Fruit fly (Drosophila melanogaster): Measurements from ENCODE around the gene nom.
A peak's percentile ranks its signal among the peaks of the same experiment; 100 is the strongest.

Gene nom

dm6 chr3R:8673803-8674234, 49.2 kb upstream of the nom start, which contains the start of gene mRpL19 (continued):
- TF ChIP-seq CG33557 (GFP tag; optimal IDR thresholded peaks at IDR 0.05) (peak; percentile 39), CG2202 (tag; optimal IDR thresholded peaks at IDR 0.05) (peak; percentile 11), crol (GFP tag; IDR thresholded peaks at IDR 0.05) (no peak), CG8478 (optimal IDR thresholded peaks at IDR 0.05) (no peak), cwo (GFP tag; optimal IDR thresholded peaks at IDR 0.05) (no peak), NFAT (GFP tag; IDR thresholded peaks at IDR 0.05) (no peak), CG3838 (GFP tag; optimal IDR thresholded peaks at IDR 0.05) (no peak), Fer3 (tag; optimal IDR thresholded peaks at IDR 0.05) (peak; percentile 52), CG5180 (GFP tag; optimal IDR thresholded peaks at IDR 0.05) (no peak), nerfin-1 (tag; optimal IDR thresholded peaks at IDR 0.05) (peak; percentile 43), sug (tag; optimal IDR thresholded peaks at IDR 0.05) (peak; percentile 61), ab (GFP tag; optimal IDR thresholded peaks at IDR 0.05) (no peak), CG15073 (GFP tag; optimal IDR thresholded peaks at IDR 0.05) (no peak), CG18599 (GFP tag; optimal IDR thresholded peaks at IDR 0.05) (peak; percentile 71), Jarid2 (GFP tag; optimal IDR thresholded peaks at IDR 0.05) (no peak), schlank (tag; optimal IDR thresholded peaks at IDR 0.05) (no peak), CG11247 (GFP tag; IDR thresholded peaks at IDR 0.05) (no peak), Sry-δ (GFP tag; optimal IDR thresholded peaks at IDR 0.05) (peak; percentile 21), CG17359 (tag; optimal IDR thresholded peaks at IDR 0.05) (peak; percentile 40), knrl (GFP tag; IDR thresholded peaks at IDR 0.05; ENCODE audit: partially characterized antibody) (peak; percentile 26; the same call in 1 of the 3 replicates), shn (GFP tag; optimal IDR thresholded peaks at IDR 0.05) (no peak), Ptx1 (GFP tag; IDR thresholded peaks at IDR 0.05) (no peak)

- peak; percentile 73 for TF ChIP-seq twi (tag; optimal IDR thresholded peaks at IDR 0.05)
- peak; percentile 73 for TF ChIP-seq sisA (GFP tag; IDR thresholded peaks at IDR 0.05)
- TF ChIP-seq pan (optimal IDR thresholded peaks at IDR 0.05): no peak
- peak in 1 of 2 experiments; percentile 56 for TF ChIP-seq pan (GFP tag; optimal IDR thresholded peaks at IDR 0.05 in 1 of 2, IDR thresholded peaks at IDR 0.05 in 1 of 2)
- peak; percentile 83 for TF ChIP-seq zen (tag; optimal IDR thresholded peaks at IDR 0.05)
- TF ChIP-seq bab2 (GFP tag; optimal IDR thresholded peaks at IDR 0.05): peak; percentile 57
- no peak for TF ChIP-seq pita (GFP tag; optimal IDR thresholded peaks at IDR 0.05)
- TF ChIP-seq NK7.1 (GFP tag; optimal IDR thresholded peaks at IDR 0.05): peak; percentile 25
- TF ChIP-seq Max (GFP tag; optimal IDR thresholded peaks at IDR 0.05): peak; percentile 77
- peak; percentile 32 for TF ChIP-seq CG1529 (GFP tag; optimal IDR thresholded peaks at IDR 0.05)
- TF ChIP-seq CG7839 (tag; optimal IDR thresholded peaks at IDR 0.05): peak; percentile 80
- peak; percentile 96 for TF ChIP-seq sens (GFP tag)
- TF ChIP-seq CG31224 (GFP tag; IDR thresholded peaks at IDR 0.05): peak; percentile 43
- TF ChIP-seq CG12942 (GFP tag; optimal IDR thresholded peaks at IDR 0.05): peak; percentile 73
- TF ChIP-seq exex (tag; optimal IDR thresholded peaks at IDR 0.05): no peak
- no peak for TF ChIP-seq Blimp-1 (GFP tag; optimal IDR thresholded peaks at IDR 0.05)
- TF ChIP-seq CG10321 (GFP tag; IDR thresholded peaks at IDR 0.05): no peak
- no peak for TF ChIP-seq tio (GFP tag; optimal IDR thresholded peaks at IDR 0.05)
- peak; percentile 81 for TF ChIP-seq sob (GFP tag; IDR thresholded peaks at IDR 0.05)
- no peak for TF ChIP-seq CG6813 (GFP tag; optimal IDR thresholded peaks at IDR 0.05)
- TF ChIP-seq CG7786 (GFP tag; optimal IDR thresholded peaks at IDR 0.05): peak; percentile 60
- TF ChIP-seq Bdp1 (GFP tag; optimal IDR thresholded peaks at IDR 0.05): peak; percentile 30
- TF ChIP-seq NFAT (GFP tag; IDR thresholded peaks at IDR 0.05): peak; percentile 66
- TF ChIP-seq Oli (tag; optimal IDR thresholded peaks at IDR 0.05): peak; percentile 64
- TF ChIP-seq chm (GFP tag; IDR thresholded peaks at IDR 0.05): no peak
- TF ChIP-seq tgo (GFP tag; IDR thresholded peaks at IDR 0.05): peak; percentile 76
- no peak for TF ChIP-seq sens-2 (GFP tag; IDR thresholded peaks at IDR 0.05)
- TF ChIP-seq z (GFP tag; IDR thresholded peaks at IDR 0.05): no peak
- TF ChIP-seq C15 (GFP tag; IDR thresholded peaks at IDR 0.05): peak; percentile 16; the same call in 1 of the 3 replicates
- peak; percentile 32 for TF ChIP-seq ATbp (GFP tag; optimal IDR thresholded peaks at IDR 0.05)
- peak; percentile 71 for TF ChIP-seq pho (GFP tag; optimal IDR thresholded peaks at IDR 0.05)
Observed at dm6 chr3R:8676560-8677000, 46.4 kb upstream of the nom start, which contains the start of the genes Unc50, CG11755 and CG8043. TSS of gene Unc50 (minus strand) at chr3R:8676613. TSS of gene CG11755 (plus strand) at chr3R:8676915. TSS of gene CG8043 (plus strand) at chr3R:8676915.

Measured in whole organism, embryonic.